Worm (Caenorhabditis elegans) whole organism, mixed stage, embryonic: Measurements from ENCODE around the gene spin-1.

Experiments used
- mep-1 ChIP-seq: fragments of 150-350 bp; optimal IDR thresholded peaks from 2 replicates; lab custom pipeline; 2017; ENCODE audit warnings: missing biosample characterization, missing genetic modification reagents, missing genetic modification characterization, inconsistent platforms
- nhr-12 ChIP-seq: fragments of 150-350 bp; optimal IDR thresholded peaks from 2 replicates; lab custom pipeline; 2014; ENCODE audit warnings: missing biosample characterization, missing genetic modification characterization
- nhr-28 ChIP-seq: fragments of 150-350 bp; optimal IDR thresholded peaks from 2 replicates; lab custom pipeline; 2014; ENCODE audit warnings: missing biosample characterization, missing genetic modification characterization
- nhr-76 ChIP-seq: sonication (generic microtip); optimal IDR thresholded peaks from 2 replicates; lab custom pipeline; 2017; ENCODE audit warnings: missing biosample characterization, missing genetic modification characterization

DNA sequence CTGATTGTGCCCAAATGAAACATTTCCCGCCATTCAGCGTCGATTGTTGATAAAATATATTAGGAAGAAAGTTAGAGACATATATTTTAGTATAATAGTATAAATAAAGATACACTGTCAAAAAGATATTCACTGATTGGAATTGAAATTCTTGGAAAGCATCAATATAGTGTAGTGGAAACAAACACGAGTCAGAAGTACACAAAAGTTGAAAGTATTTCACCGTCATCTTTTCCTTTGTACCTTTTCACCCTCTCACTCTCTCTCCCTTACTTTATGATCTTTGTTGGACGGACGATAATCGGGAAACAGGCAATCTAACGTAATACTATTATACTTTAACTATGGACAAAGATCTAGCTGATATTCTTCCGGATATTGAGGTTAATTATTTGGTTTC, 20.8 kb upstream of the spin-1 start, which contains the start of gene nhr-208:
- no peak for TF ChIP-seq nhr-28 (tag; lab: Kevin White, UChicago)
- TF ChIP-seq nhr-76 (tag; lab: Kevin White, UChicago), result no peak
- TF ChIP-seq mep-1, result no peak
- no peak for TF ChIP-seq nhr-12 (tag; lab: Kevin White, UChicago)
